Fruit fly (Drosophila melanogaster) whole organism, embryonic: ENCODE measurements around the gene LSm7.
A peak's percentile ranks its signal among the peaks of the same experiment; 100 is the strongest.

Experiments used
- Bteb2 ChIP-seq: fragments of 200-800 bp; sonication (Bioruptor generic); optimal IDR thresholded peaks from 2 replicates; lab custom pipeline; 2016; ENCODE audit warnings: missing biosample characterization, missing genetic modification characterization
- C15 ChIP-seq: fragments of 200-800 bp; sonication (Bioruptor generic); IDR thresholded peaks from 3 replicates; pipeline ENCODE4 v1.3.6; 2022; ENCODE audit warnings: missing biosample characterization, missing genetic modification characterization
- CG10366 ChIP-seq: fragments of 200-800 bp; sonication (Bioruptor generic); IDR thresholded peaks from 2 replicates; pipeline ENCODE4 v1.3.6; 2022; ENCODE audit warnings: missing biosample characterization, missing genetic modification characterization
- CG11504 ChIP-seq: fragments of 200-800 bp; sonication (Bioruptor generic); optimal IDR thresholded peaks from 3 replicates; lab custom pipeline; 2019; ENCODE audit warnings: missing biosample characterization, mild to moderate bottlenecking, missing genetic modification characterization, moderate library complexity
- CG11695 ChIP-seq: fragments of 200-800 bp; sonication (Bioruptor generic); IDR thresholded peaks from 3 replicates; pipeline ENCODE4 v1.3.6; 2022; ENCODE audit warnings: missing biosample characterization, missing genetic modification characterization
- CG12391 ChIP-seq: fragments of 200-800 bp; sonication (Bioruptor generic); optimal IDR thresholded peaks from 3 replicates; lab custom pipeline; 2018; ENCODE audit warnings: missing biosample characterization, mild to moderate bottlenecking, missing genetic modification characterization, moderate library complexity
- CG13424 ChIP-seq: fragments of 200-800 bp; sonication (Bioruptor generic); optimal IDR thresholded peaks from 2 replicates; lab custom pipeline; 2019; ENCODE audit warnings: missing biosample characterization, mild to moderate bottlenecking, missing genetic modification characterization, moderate library complexity
- CG13894 ChIP-seq: fragments of 200-800 bp; sonication (Bioruptor generic); optimal IDR thresholded peaks from 3 replicates; lab custom pipeline; 2018; ENCODE audit warnings: missing biosample characterization, mild to moderate bottlenecking, missing genetic modification characterization, moderate library complexity
- CG14441 ChIP-seq: fragments of 200-800 bp; sonication (Bioruptor generic); IDR thresholded peaks from 2 replicates; pipeline ENCODE4 v1.3.6; 2022; ENCODE audit warnings: missing biosample characterization, missing genetic modification characterization
- CG14860 ChIP-seq: fragments of 200-800 bp; sonication (Bioruptor generic); IDR thresholded peaks from 3 replicates; pipeline ENCODE4 v1.3.6; 2022; ENCODE audit warnings: missing biosample characterization, missing genetic modification characterization; ENCODE audit not compliant: partially characterized antibody
- CG2889 ChIP-seq: fragments of 200-800 bp; sonication (Bioruptor generic); IDR thresholded peaks from 3 replicates; pipeline ENCODE4 v1.3.6; 2022; ENCODE audit warnings: missing biosample characterization, missing genetic modification characterization
- CG33213 ChIP-seq: fragments of 200-800 bp; sonication (Bioruptor generic); optimal IDR thresholded peaks from 3 replicates; lab custom pipeline; 2016; ENCODE audit warnings: missing biosample characterization, missing genetic modification characterization
- CG3995 ChIP-seq: fragments of 200-800 bp; sonication (Bioruptor generic); optimal IDR thresholded peaks from 3 replicates; lab custom pipeline; 2016; ENCODE audit warnings: missing biosample characterization, missing genetic modification characterization
- CG42726 ChIP-seq: fragments of 200-800 bp; sonication (Bioruptor generic); IDR thresholded peaks from 2 replicates; pipeline ENCODE4 v1.3.6; 2022; ENCODE audit warnings: missing biosample characterization, missing genetic modification characterization; ENCODE audit not compliant: partially characterized antibody
- CG4360 ChIP-seq: fragments of 200-800 bp; sonication (Bioruptor generic); IDR thresholded peaks from 2 replicates; pipeline ENCODE4 v1.3.6; 2022; ENCODE audit warnings: missing biosample characterization, missing genetic modification characterization
- CG4617 ChIP-seq: fragments of 200-800 bp; sonication (Bioruptor generic); optimal IDR thresholded peaks from 3 replicates; lab custom pipeline; 2016; ENCODE audit warnings: missing biosample characterization, missing genetic modification characterization, borderline replicate concordance
- CG6254 ChIP-seq: fragments of 200-800 bp; sonication (Bioruptor generic); optimal IDR thresholded peaks from 3 replicates; lab custom pipeline; 2017; ENCODE audit warnings: mild to moderate bottlenecking, missing biosample characterization, missing genetic modification reagents, missing genetic modification characterization
- CG7271 ChIP-seq: fragments of 200-800 bp; sonication (Bioruptor generic); optimal IDR thresholded peaks from 2 replicates; lab custom pipeline; 2018; ENCODE audit warnings: missing biosample characterization, mild to moderate bottlenecking, missing genetic modification characterization, moderate library complexity
- CG7928 ChIP-seq: fragments of 200-800 bp; sonication (Bioruptor generic); optimal IDR thresholded peaks from 2 replicates; lab custom pipeline; 2017; ENCODE audit warnings: missing biosample characterization, mild to moderate bottlenecking, missing genetic modification characterization
- CG8359 ChIP-seq: fragments of 200-800 bp; sonication (Bioruptor generic); optimal IDR thresholded peaks from 2 replicates; lab custom pipeline; 2017; ENCODE audit warnings: missing biosample characterization, mild to moderate bottlenecking, missing genetic modification characterization, borderline replicate concordance
- CG9215 ChIP-seq: fragments of 200-800 bp; sonication (Bioruptor generic); IDR thresholded peaks from 2 replicates; pipeline ENCODE4 v1.3.6; 2022; ENCODE audit warnings: missing biosample characterization, missing genetic modification characterization
- Dp ChIP-seq: fragments of 200-800 bp; sonication (Bioruptor generic); optimal IDR thresholded peaks from 2 replicates; lab custom pipeline; 2018; ENCODE audit warnings: missing biosample characterization, mild to moderate bottlenecking, missing genetic modification characterization, moderate library complexity
- Dref ChIP-seq: fragments of 200-800 bp; sonication (Bioruptor generic); IDR thresholded peaks from 2 replicates; pipeline ENCODE4 v1.3.6; 2022; ENCODE audit warnings: missing biosample characterization, missing genetic modification characterization
- H2.0 ChIP-seq: fragments of 200-800 bp; sonication (Bioruptor generic); IDR thresholded peaks from 2 replicates; pipeline ENCODE4 v1.3.6; 2022; ENCODE audit warnings: missing biosample characterization, missing genetic modification characterization
- Lhr ChIP-seq: fragments of 200-800 bp; sonication (Bioruptor generic); optimal IDR thresholded peaks from 3 replicates; lab custom pipeline; 2017; ENCODE audit warnings: mild to moderate bottlenecking, missing biosample characterization, missing genetic modification reagents, missing genetic modification characterization
- Lim3 ChIP-seq: fragments of 200-800 bp; sonication (Bioruptor generic); IDR thresholded peaks from 2 replicates; pipeline ENCODE4 v1.3.6; 2022; ENCODE audit warnings: missing biosample characterization, missing genetic modification characterization
- MBD-R2 ChIP-seq: fragments of 200-800 bp; sonication (Bioruptor generic); IDR thresholded peaks from 2 replicates; pipeline ENCODE4 v1.3.6; 2022; ENCODE audit warnings: missing biosample characterization, missing genetic modification characterization
- MESR4 ChIP-seq: fragments of 200-800 bp; sonication (Bioruptor generic); optimal IDR thresholded peaks from 2 replicates; lab custom pipeline; 2018; ENCODE audit warnings: missing biosample characterization, mild to moderate bottlenecking, missing genetic modification characterization, moderate library complexity
- Max ChIP-seq: fragments of 200-800 bp; sonication (Bioruptor generic); optimal IDR thresholded peaks from 2 replicates; lab custom pipeline; 2016; ENCODE audit warnings: missing biosample characterization, mild to moderate bottlenecking, missing genetic modification characterization
- Med ChIP-seq: fragments of 200-800 bp; sonication (Bioruptor generic); peaks from one replicate; lab custom pipeline; 2016; ENCODE audit warnings: missing biosample characterization, missing genetic modification characterization, mild to moderate bottlenecking, inconsistent platforms, moderate library complexity
- NC2α ChIP-seq: fragments of 200-800 bp; sonication (Bioruptor generic); optimal IDR thresholded peaks from 2 replicates; lab custom pipeline; 2016; ENCODE audit warnings: missing biosample characterization, missing genetic modification characterization
- PHDP ChIP-seq: fragments of 200-800 bp; sonication (Bioruptor generic); optimal IDR thresholded peaks from 3 replicates; lab custom pipeline; 2018; ENCODE audit warnings: missing biosample characterization, mild to moderate bottlenecking, missing genetic modification characterization, moderate library complexity
- Rfx ChIP-seq: fragments of 200-800 bp; sonication (Bioruptor generic); IDR thresholded peaks from 2 replicates; pipeline ENCODE4 v1.3.6; 2022; ENCODE audit warnings: missing biosample characterization, missing genetic modification characterization
- Taf1 ChIP-seq: fragments of 200-800 bp; sonication (Bioruptor generic); IDR thresholded peaks from 2 replicates; pipeline ENCODE4 v1.3.6; 2022; ENCODE audit warnings: missing biosample characterization, missing genetic modification characterization
- caup ChIP-seq: fragments of 200-800 bp; sonication (Bioruptor generic); optimal IDR thresholded peaks from 3 replicates; lab custom pipeline; 2017; ENCODE audit warnings: missing biosample characterization, mild to moderate bottlenecking, missing genetic modification characterization, moderate library complexity; ENCODE audit not compliant: severe bottlenecking
- dati ChIP-seq: fragments of 200-800 bp; sonication (Bioruptor generic); IDR thresholded peaks from 2 replicates; pipeline ENCODE4 v1.3.6; 2022; ENCODE audit warnings: missing biosample characterization, missing genetic modification characterization
- fru ChIP-seq: fragments of >200 bp; optimal IDR thresholded peaks from 2 replicates; lab custom pipeline; 2017
- gfzf ChIP-seq: fragments of 200-800 bp; sonication (Bioruptor generic); optimal IDR thresholded peaks from 2 replicates; lab custom pipeline; 2016; ENCODE audit warnings: missing biosample characterization, mild to moderate bottlenecking, missing genetic modification characterization, moderate library complexity
- grau ChIP-seq: fragments of 200-800 bp; optimal IDR thresholded peaks from 3 replicates; lab custom pipeline; 2019; ENCODE audit warnings: missing biosample characterization, mild to moderate bottlenecking, missing genetic modification characterization, moderate library complexity
- lbe ChIP-seq: fragments of 200-800 bp; sonication (Bioruptor generic); optimal IDR thresholded peaks from 2 replicates; lab custom pipeline; 2016; ENCODE audit warnings: missing biosample characterization, mild to moderate bottlenecking, missing genetic modification characterization
- oc ChIP-seq: fragments of 200-800 bp; sonication (Bioruptor generic); optimal IDR thresholded peaks from 2 replicates; lab custom pipeline; 2018; ENCODE audit warnings: missing biosample characterization, mild to moderate bottlenecking, missing genetic modification characterization, moderate library complexity
- onecut ChIP-seq: fragments of 200-800 bp; sonication (Bioruptor generic); IDR thresholded peaks from 2 replicates; pipeline ENCODE4 v1.3.6; 2022; ENCODE audit warnings: missing biosample characterization, missing genetic modification characterization
- pzg ChIP-seq: fragments of 200-800 bp; sonication (Bioruptor generic); optimal IDR thresholded peaks from 3 replicates; lab custom pipeline; 2018; ENCODE audit warnings: missing biosample characterization, mild to moderate bottlenecking, missing genetic modification characterization, moderate library complexity
- salm ChIP-seq: fragments of 200-800 bp; sonication (Bioruptor generic); optimal IDR thresholded peaks from 2 replicates; lab custom pipeline; 2018; ENCODE audit warnings: missing biosample characterization, mild to moderate bottlenecking, missing genetic modification characterization
- sisA ChIP-seq: fragments of 200-800 bp; sonication (Bioruptor generic); IDR thresholded peaks from 2 replicates; pipeline ENCODE4 v1.3.6; 2022; ENCODE audit warnings: missing biosample characterization, missing genetic modification characterization
- wor ChIP-seq: fragments of 200-800 bp; sonication (Bioruptor generic); IDR thresholded peaks from 2 replicates; pipeline ENCODE4 v1.3.6; 2022; ENCODE audit warnings: missing biosample characterization, missing genetic modification characterization

The LSm7 gene

dm6 chr2L:16731799-16732198, 11.1 kb downstream of the LSm7 start, which contains the start of gene Prosbeta4:
Gene Prosbeta4, minus strand, starts transcription at chr2L:16732133.
- TF ChIP-seq CG9215 (GFP tag; lab: Robert Waterston, UW) (no peak), CG42726 (GFP tag; lab: Robert Waterston, UW) (peak; percentile 10; the same call in 1 of the 2 replicates), pzg (GFP tag; lab: Kevin White, UChicago) (peak; percentile 15), MBD-R2 (GFP tag; lab: Robert Waterston, UW) (peak; percentile 50), CG2889 (GFP tag; lab: Robert Waterston, UW) (no peak), CG11695 (GFP tag; lab: Robert Waterston, UW) (no peak), MESR4 (GFP tag; lab: Kevin White, UChicago) (peak; percentile 68), CG7928 (GFP tag; lab: Kevin White, UChicago) (no peak), Taf1 (GFP tag; lab: Robert Waterston, UW) (no peak), CG12391 (no peak), fru (lab: Kevin White, UChicago) (no peak), dati (GFP tag; lab: Robert Waterston, UW) (no peak), gfzf (GFP tag; lab: Kevin White, UChicago) (peak; percentile 42), oc (tag; lab: Kevin White, UChicago) (no peak), Lim3 (no peak), Lhr (no peak), grau (tag; lab: Kevin White, UChicago) (no peak), Dp (GFP tag; lab: Kevin White, UChicago) (peak; percentile 13), CG33213 (GFP tag; lab: Kevin White, UChicago) (no peak), CG7271 (tag; lab: Kevin White, UChicago) (no peak), sisA (GFP tag; lab: Robert Waterston, UW) (no peak), CG6254 (no peak), CG4617 (GFP tag; lab: Kevin White, UChicago) (peak; percentile 3), Med (GFP tag; lab: Kevin White, UChicago) (no peak)

DNA sequence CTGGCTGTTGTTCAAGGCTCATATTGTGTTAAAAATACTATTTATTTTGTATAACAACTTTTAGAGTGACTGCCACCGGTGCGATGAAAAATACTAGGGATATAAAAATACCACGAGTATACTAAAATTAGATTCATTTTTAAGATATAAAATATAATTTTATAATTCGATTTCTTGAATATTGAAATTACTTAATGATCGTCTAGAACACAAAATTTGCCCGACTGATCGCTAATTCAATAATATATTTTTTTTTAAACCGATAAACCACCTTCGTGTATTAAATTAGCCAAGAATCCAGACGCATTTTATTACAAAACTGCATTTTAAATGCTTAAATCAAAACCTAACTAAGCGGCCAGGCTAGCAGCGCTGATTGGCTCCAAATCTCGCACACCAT, 12.0 kb downstream of the LSm7 start, which contains the start of gene CG17996:
Gene CG17996 (minus strand): TSS at position 101 of the 400 bp plus-strand sequence.
- TF ChIP-seq gfzf (GFP tag; lab: Kevin White, UChicago) (peak; percentile 30), CG14860 (GFP tag; lab: Robert Waterston, UW) (no peak)
- TF ChIP-seq, all 482 proteins: peak for 1

dm6 chr2L:16729556-16729955, 13.3 kb downstream of the LSm7 start, which contains the start of gene Tsen2:
Gene Tsen2, plus strand, starts transcription at chr2L:16729777.
- peak; percentile 20 for TF ChIP-seq Lhr
- TF ChIP-seq H2.0 (GFP tag; lab: Robert Waterston, UW) = no peak
- no peak for TF ChIP-seq Rfx
- no peak for TF ChIP-seq Dref (GFP tag; lab: Robert Waterston, UW)
- TF ChIP-seq caup (GFP tag; lab: Kevin White, UChicago) = no peak
- TF ChIP-seq CG11504 (tag; lab: Kevin White, UChicago) = no peak
- TF ChIP-seq MBD-R2 (GFP tag; lab: Robert Waterston, UW) = peak; percentile 71
- no peak for TF ChIP-seq C15 (GFP tag; lab: Robert Waterston, UW)
- TF ChIP-seq CG12391 = peak; percentile 16
- peak; percentile 74 for TF ChIP-seq gfzf (GFP tag; lab: Kevin White, UChicago)
- TF ChIP-seq CG33213 (GFP tag; lab: Kevin White, UChicago) = no peak
- no peak for TF ChIP-seq salm
- TF ChIP-seq CG13424 = peak; percentile 12
- TF ChIP-seq Max (GFP tag; lab: Kevin White, UChicago) = no peak
- TF ChIP-seq CG8359 (GFP tag; lab: Kevin White, UChicago) = no peak
- no peak for TF ChIP-seq CG13894 (tag; lab: Kevin White, UChicago)
- TF ChIP-seq CG3995 (GFP tag; lab: Kevin White, UChicago) = no peak
- TF ChIP-seq CG10366 = no peak
- no peak for TF ChIP-seq onecut (GFP tag; lab: Robert Waterston, UW)
- TF ChIP-seq CG4617 (GFP tag; lab: Kevin White, UChicago) = peak; percentile 17
- TF ChIP-seq wor (GFP tag; lab: Robert Waterston, UW) = no peak
- TF ChIP-seq NC2α (GFP tag; lab: Kevin White, UChicago) = no peak
- no peak for TF ChIP-seq Bteb2
- TF ChIP-seq Dp (GFP tag; lab: Kevin White, UChicago) = peak; percentile 44
- no peak for TF ChIP-seq CG14441 (GFP tag; lab: Robert Waterston, UW)
- peak; percentile 47 for TF ChIP-seq MESR4 (GFP tag; lab: Kevin White, UChicago)
- TF ChIP-seq PHDP (tag; lab: Kevin White, UChicago) = peak; percentile 11
- TF ChIP-seq CG4360 (GFP tag; lab: Robert Waterston, UW) = no peak
- TF ChIP-seq lbe (GFP tag; lab: Kevin White, UChicago) = peak; percentile 9
